In genomic region chr3R:12442601-12443533, dm6 we compare ENCODE assay signal across 1 fruit fly cellular context.
TF ChIP-seq lines count a peak whose summit lies in the region.

No protein-coding gene starts in this region.

TF ChIP-seq in whole organism, embryonic, 481 proteins besides CTCF, POLR2A, EP300 and RAD21 (continued from another document):
- TF ChIP-seq CG10959 (GFP tag; IDR thresholded peaks at IDR 0.05; lab: Robert Waterston, UW) (no peak), CG4617 (GFP tag; optimal IDR thresholded peaks at IDR 0.05; lab: Kevin White, UChicago; ENCODE audit: borderline replicate concordance) (no peak), HLH3B (GFP tag; IDR thresholded peaks at IDR 0.05; lab: Robert Waterston, UW) (no peak), CG18476 (GFP tag; optimal IDR thresholded peaks at IDR 0.05; lab: Kevin White, UChicago) (no peak), CG34422 (GFP tag; IDR thresholded peaks at IDR 0.05; lab: Robert Waterston, UW) (no peak), sisA (GFP tag; IDR thresholded peaks at IDR 0.05; lab: Robert Waterston, UW) (no peak), run (tag; optimal IDR thresholded peaks at IDR 0.05; lab: Kevin White, UChicago) (no peak), unpg (GFP tag; optimal IDR thresholded peaks at IDR 0.05; lab: Kevin White, UChicago) (peak; percentile 34), E2f2 (GFP tag; IDR thresholded peaks at IDR 0.05; lab: Robert Waterston, UW) (peak; percentile 8; the same call in 1 of the 2 replicates), MTF-1 (GFP tag; optimal IDR thresholded peaks at IDR 0.05; lab: Kevin White, UChicago; ENCODE audit: borderline replicate concordance) (no peak), trh (GFP tag; optimal IDR thresholded peaks at IDR 0.05; lab: Kevin White, UChicago) (no peak), D19A (tag; optimal IDR thresholded peaks at IDR 0.05; lab: Kevin White, UChicago) (no peak), CG17612 (GFP tag; IDR thresholded peaks at IDR 0.05; lab: Robert Waterston, UW) (no peak), Usf (GFP tag; optimal IDR thresholded peaks at IDR 0.05; lab: Kevin White, UChicago) (peak; percentile 33), Dip2 (GFP tag; IDR thresholded peaks at IDR 0.05; lab: Robert Waterston, UW) (no peak), rib (GFP tag; IDR thresholded peaks at IDR 0.05; lab: Robert Waterston, UW) (0 out of 2 replicates have a peak, but pooled peaks have one; percentile 42), zfh1 (GFP tag; IDR thresholded peaks at IDR 0.05; lab: Robert Waterston, UW) (no peak), tgo (GFP tag; IDR thresholded peaks at IDR 0.05; lab: Robert Waterston, UW) (no peak), CG3847 (GFP tag; IDR thresholded peaks at IDR 0.05; lab: Robert Waterston, UW) (peak; percentile 8; the same call in 1 of the 2 replicates), CG2678 (tag; optimal IDR thresholded peaks at IDR 0.05; lab: Kevin White, UChicago) (peak; percentile 68), pzg (GFP tag; optimal IDR thresholded peaks at IDR 0.05; lab: Kevin White, UChicago) (no peak), klu (GFP tag; IDR thresholded peaks at IDR 0.05; lab: Robert Waterston, UW) (no peak), wdn (GFP tag; IDR thresholded peaks at IDR 0.05; lab: Robert Waterston, UW) (no peak), zen (tag; optimal IDR thresholded peaks at IDR 0.05; lab: Kevin White, UChicago) (no peak), CG1647 (GFP tag; optimal IDR thresholded peaks at IDR 0.05; lab: Kevin White, UChicago) (no peak), ap (GFP tag; IDR thresholded peaks at IDR 0.05; lab: Robert Waterston, UW) (no peak), sug (tag; optimal IDR thresholded peaks at IDR 0.05; lab: Kevin White, UChicago) (peak; percentile 6), pho (GFP tag; optimal IDR thresholded peaks at IDR 0.05; lab: Kevin White, UChicago) (no peak), HHEX (GFP tag; optimal IDR thresholded peaks at IDR 0.05; lab: Kevin White, UChicago) (peak; percentile 5), p53 (GFP tag; optimal IDR thresholded peaks at IDR 0.05; lab: Kevin White, UChicago) (no peak), CG2199 (GFP tag; IDR thresholded peaks at IDR 0.05; lab: Robert Waterston, UW) (no peak), Neu2 (GFP tag; optimal IDR thresholded peaks at IDR 0.05; lab: Kevin White, UChicago; ENCODE audit: borderline replicate concordance) (no peak), CG12155 (GFP tag; optimal IDR thresholded peaks at IDR 0.05; lab: Kevin White, UChicago) (peak; percentile 6), pan (optimal IDR thresholded peaks at IDR 0.05; lab: Kevin White, UChicago) (no peak), pan (GFP tag; optimal IDR thresholded peaks at IDR 0.05 in 1 of 2, IDR thresholded peaks at IDR 0.05 in 1 of 2) (no peak), CG2712 (tag; optimal IDR thresholded peaks at IDR 0.05; lab: Kevin White, UChicago) (peak; percentile 23), CG11504 (tag; optimal IDR thresholded peaks at IDR 0.05; lab: Kevin White, UChicago) (peak; percentile 58), CG4424 (GFP tag; optimal IDR thresholded peaks at IDR 0.05; lab: Kevin White, UChicago) (no peak), CG9609 (GFP tag; optimal IDR thresholded peaks at IDR 0.05; lab: Kevin White, UChicago) (no peak), gcm2 (GFP tag; optimal IDR thresholded peaks at IDR 0.05; lab: Kevin White, UChicago) (no peak), odd (GFP tag; optimal IDR thresholded peaks at IDR 0.05; lab: Kevin White, UChicago) (no peak), CG2129 (GFP tag; IDR thresholded peaks at IDR 0.05; lab: Robert Waterston, UW; ENCODE audit: partially characterized antibody) (no peak), shn (GFP tag; optimal IDR thresholded peaks at IDR 0.05; lab: Kevin White, UChicago) (no peak), tx (GFP tag; optimal IDR thresholded peaks at IDR 0.05; lab: Kevin White, UChicago) (no peak), Max (GFP tag; optimal IDR thresholded peaks at IDR 0.05; lab: Kevin White, UChicago) (peak; percentile 23), CG7928 (GFP tag; optimal IDR thresholded peaks at IDR 0.05; lab: Kevin White, UChicago) (no peak), TFAM (GFP tag; optimal IDR thresholded peaks at IDR 0.05; lab: Kevin White, UChicago) (no peak), sd (tag; optimal IDR thresholded peaks at IDR 0.05; lab: Kevin White, UChicago) (peak; percentile 22), CG4360 (GFP tag; IDR thresholded peaks at IDR 0.05; lab: Robert Waterston, UW) (no peak), schlank (tag; optimal IDR thresholded peaks at IDR 0.05; lab: Kevin White, UChicago) (no peak), Atf-2 (GFP tag; optimal IDR thresholded peaks at IDR 0.05; lab: Kevin White, UChicago) (no peak), dmrt99B (tag; optimal IDR thresholded peaks at IDR 0.05; lab: Kevin White, UChicago) (peak; percentile 39), cas (GFP tag; IDR thresholded peaks at IDR 0.05; lab: Robert Waterston, UW) (no peak), C15 (GFP tag; IDR thresholded peaks at IDR 0.05; lab: Robert Waterston, UW) (no peak), lola (GFP tag; optimal IDR thresholded peaks at IDR 0.05; lab: Kevin White, UChicago) (no peak), tup (GFP tag; optimal IDR thresholded peaks at IDR 0.05; lab: Kevin White, UChicago) (no peak), ewg (GFP tag; optimal IDR thresholded peaks at IDR 0.05; lab: Kevin White, UChicago) (no peak), CG9817 (tag; optimal IDR thresholded peaks at IDR 0.05; lab: Kevin White, UChicago) (peak; percentile 49), CG30403 (GFP tag; optimal IDR thresholded peaks at IDR 0.05; lab: Kevin White, UChicago) (peak; percentile 54), CG16779 (GFP tag; IDR thresholded peaks at IDR 0.05; lab: Robert Waterston, UW) (no peak), Vsx1 (GFP tag; optimal IDR thresholded peaks at IDR 0.05; lab: Kevin White, UChicago) (no peak), CG4404 (GFP tag; IDR thresholded peaks at IDR 0.05; lab: Robert Waterston, UW) (no peak), stwl (tag; optimal IDR thresholded peaks at IDR 0.05; lab: Kevin White, UChicago) (no peak), Hey (tag; optimal IDR thresholded peaks at IDR 0.05; lab: Kevin White, UChicago) (no peak), E2f1 (GFP tag; IDR thresholded peaks at IDR 0.05; lab: Robert Waterston, UW) (no peak), Xrp1 (GFP tag; IDR thresholded peaks at IDR 0.05; lab: Robert Waterston, UW) (peak; percentile 30; the same call in 1 of the 2 replicates), CG13123 (GFP tag; optimal IDR thresholded peaks at IDR 0.05; lab: Kevin White, UChicago) (no peak), CG10209 (GFP tag; optimal IDR thresholded peaks at IDR 0.05; lab: Kevin White, UChicago) (peak; percentile 24), CG13287 (GFP tag; IDR thresholded peaks at IDR 0.05; lab: Robert Waterston, UW; ENCODE audit: partially characterized antibody) (no peak), CG13775 (GFP tag; optimal IDR thresholded peaks at IDR 0.05; lab: Kevin White, UChicago) (peak; percentile 24), Gug (GFP tag; IDR thresholded peaks at IDR 0.05; lab: Robert Waterston, UW) (no peak), Hr78 (GFP tag; optimal IDR thresholded peaks at IDR 0.05; lab: Kevin White, UChicago) (peak in 1 of 2 experiments; percentile 21), sim (GFP tag; IDR thresholded peaks at IDR 0.05; lab: Robert Waterston, UW) (no peak), CG9437 (GFP tag; optimal IDR thresholded peaks at IDR 0.05; lab: Kevin White, UChicago) (no peak), MBD-R2 (GFP tag; IDR thresholded peaks at IDR 0.05; lab: Robert Waterston, UW) (no peak), Abd-B (GFP tag; optimal IDR thresholded peaks at IDR 0.05; lab: Kevin White, UChicago) (no peak), CG14050 (GFP tag; IDR thresholded peaks at IDR 0.05; lab: Robert Waterston, UW) (0 out of 3 replicates have a peak, but pooled peaks have one; percentile 23), ems (GFP tag; optimal IDR thresholded peaks at IDR 0.05; lab: Kevin White, UChicago) (no peak), NC2α (GFP tag; optimal IDR thresholded peaks at IDR 0.05; lab: Kevin White, UChicago) (no peak), nmo (GFP tag; optimal IDR thresholded peaks at IDR 0.05; lab: Kevin White, UChicago) (no peak), bowl (GFP tag; IDR thresholded peaks at IDR 0.05; lab: Robert Waterston, UW) (no peak), CG5180 (GFP tag; optimal IDR thresholded peaks at IDR 0.05; lab: Kevin White, UChicago) (no peak), fd3F (GFP tag; optimal IDR thresholded peaks at IDR 0.05; lab: Kevin White, UChicago) (no peak), fd102C (GFP tag; optimal IDR thresholded peaks at IDR 0.05; lab: Kevin White, UChicago) (no peak), bsh (GFP tag; optimal IDR thresholded peaks at IDR 0.05; lab: Kevin White, UChicago) (no peak), Six4 (GFP tag; optimal IDR thresholded peaks at IDR 0.05; lab: Kevin White, UChicago) (no peak), Meics (GFP tag; optimal IDR thresholded peaks at IDR 0.05; lab: Kevin White, UChicago) (peak; percentile 60), dati (GFP tag; IDR thresholded peaks at IDR 0.05; lab: Robert Waterston, UW) (no peak), CG31388 (GFP tag; optimal IDR thresholded peaks at IDR 0.05; lab: Kevin White, UChicago) (no peak), Spps (tag; optimal IDR thresholded peaks at IDR 0.05; lab: Kevin White, UChicago) (no peak), mirr (GFP tag; optimal IDR thresholded peaks at IDR 0.05; lab: Kevin White, UChicago) (no peak), dpn (GFP tag; optimal IDR thresholded peaks at IDR 0.05; lab: Kevin White, UChicago) (no peak), CG8944 (GFP tag; optimal IDR thresholded peaks at IDR 0.05; lab: Kevin White, UChicago) (no peak), CG17361 (GFP tag; IDR thresholded peaks at IDR 0.05; lab: Robert Waterston, UW) (0 out of 3 replicates have a peak, but pooled peaks have one; percentile 7), Sox102F (GFP tag; optimal IDR thresholded peaks at IDR 0.05; lab: Kevin White, UChicago) (peak; percentile 7), da (GFP tag; optimal IDR thresholded peaks at IDR 0.05; lab: Kevin White, UChicago) (no peak), CG4282 (GFP tag; optimal IDR thresholded peaks at IDR 0.05; lab: Kevin White, UChicago) (no peak), CG10366 (GFP tag; IDR thresholded peaks at IDR 0.05; lab: Robert Waterston, UW) (no peak)
